Fruit fly (Drosophila melanogaster) whole organism, pupa: ENCODE data around the gene Eig71Eh.

ENCODE experiments used
- CG10348 ChIP-seq: fragments of 200-800 bp; sonication (Bioruptor generic); IDR thresholded peaks from 2 replicates; pipeline ENCODE4 v1.3.6; 2022; ENCODE audit warnings: missing biosample characterization, missing genetic modification characterization
- CG12605 ChIP-seq: fragments of 200-800 bp; sonication (Bioruptor generic); IDR thresholded peaks from 2 replicates; pipeline ENCODE4 v1.3.6; 2022; ENCODE audit warnings: missing biosample characterization, missing genetic modification characterization
- CG13204 ChIP-seq: fragments of 200-800 bp; sonication (Bioruptor generic); optimal IDR thresholded peaks from 2 replicates; lab custom pipeline; 2018; ENCODE audit warnings: missing biosample characterization, mild to moderate bottlenecking, missing genetic modification characterization, moderate library complexity
- CG14655 ChIP-seq: fragments of 200-800 bp; sonication (Bioruptor generic); optimal IDR thresholded peaks from 3 replicates; lab custom pipeline; 2017; ENCODE audit warnings: mild to moderate bottlenecking, missing biosample characterization, missing genetic modification reagents, missing genetic modification characterization
- CG15710 ChIP-seq: fragments of 200-800 bp; sonication (Bioruptor generic); optimal IDR thresholded peaks from 2 replicates; lab custom pipeline; 2018; ENCODE audit warnings: missing biosample characterization, mild to moderate bottlenecking, missing genetic modification characterization, moderate library complexity
- CG17806 ChIP-seq: fragments of 200-800 bp; sonication (Bioruptor generic); optimal IDR thresholded peaks from 2 replicates; lab custom pipeline; 2018; ENCODE audit warnings: missing biosample characterization, mild to moderate bottlenecking, missing genetic modification characterization, moderate library complexity
- CG32121 ChIP-seq: fragments of 200-800 bp; sonication (Bioruptor generic); IDR thresholded peaks from 2 replicates; pipeline ENCODE4 v1.3.6; 2022; ENCODE audit warnings: missing biosample characterization, missing genetic modification characterization
- CG34367 ChIP-seq: fragments of 200-800 bp; sonication (Bioruptor generic); optimal IDR thresholded peaks from 2 replicates; lab custom pipeline; 2018; ENCODE audit warnings: missing biosample characterization, mild to moderate bottlenecking, missing genetic modification characterization
- CG4496 ChIP-seq: fragments of 200-800 bp; sonication (Bioruptor generic); IDR thresholded peaks from 3 replicates; pipeline ENCODE4 v1.3.6; 2022; ENCODE audit warnings: missing biosample characterization, missing genetic modification characterization
- CG8159 ChIP-seq: fragments of 200-800 bp; sonication (Bioruptor generic); optimal IDR thresholded peaks from 3 replicates; lab custom pipeline; 2018; ENCODE audit warnings: missing biosample characterization, mild to moderate bottlenecking, missing genetic modification characterization, moderate library complexity
- CG8301 ChIP-seq: fragments of 200-800 bp; sonication (Bioruptor generic); optimal IDR thresholded peaks from 2 replicates; lab custom pipeline; 2018; ENCODE audit warnings: missing biosample characterization, mild to moderate bottlenecking, missing genetic modification characterization
- CG9948 ChIP-seq: fragments of 200-800 bp; sonication (Bioruptor generic); optimal IDR thresholded peaks from 2 replicates; lab custom pipeline; 2018; ENCODE audit warnings: missing biosample characterization, mild to moderate bottlenecking, missing genetic modification characterization, moderate library complexity
- D1 ChIP-seq: fragments of 200-800 bp; sonication (Bioruptor generic); optimal IDR thresholded peaks from 2 replicates; lab custom pipeline; 2018; ENCODE audit warnings: missing biosample characterization, mild to moderate bottlenecking, missing genetic modification characterization, moderate library complexity
- EcR ChIP-seq: fragments of 200-800 bp; sonication (Bioruptor generic); optimal IDR thresholded peaks from 3 replicates; lab custom pipeline; 2019; ENCODE audit warnings: missing biosample characterization, missing genetic modification characterization, mild to moderate bottlenecking, moderate library complexity, missing genetic modification reagents
- Ets98B ChIP-seq: fragments of 200-800 bp; sonication (Bioruptor generic); IDR thresholded peaks from 2 replicates; pipeline ENCODE4 v1.3.6; 2022; ENCODE audit warnings: missing biosample characterization, missing genetic modification characterization
- Pif1A ChIP-seq: fragments of 200-800 bp; sonication (Bioruptor generic); optimal IDR thresholded peaks from 3 replicates; lab custom pipeline; 2016; ENCODE audit warnings: missing biosample characterization, missing genetic modification characterization
- Pif1B ChIP-seq: fragments of 200-800 bp; sonication (Bioruptor generic); optimal IDR thresholded peaks from 3 replicates; lab custom pipeline; 2016; ENCODE audit warnings: missing biosample characterization, missing genetic modification characterization
- Snoo ChIP-seq: fragments of 200-800 bp; sonication (Bioruptor generic); optimal IDR thresholded peaks from 3 replicates; lab custom pipeline; 2017; ENCODE audit warnings: missing biosample characterization, mild to moderate bottlenecking, missing genetic modification characterization, inconsistent platforms
- fd96Ca ChIP-seq: fragments of 200-800 bp; sonication (Bioruptor generic); IDR thresholded peaks from 3 replicates; pipeline ENCODE4 v1.3.6; 2022; ENCODE audit warnings: missing biosample characterization, missing genetic modification characterization
- gl ChIP-seq: fragments of 200-800 bp; sonication (Bioruptor generic); optimal IDR thresholded peaks from 2 replicates; lab custom pipeline; 2018; ENCODE audit warnings: missing biosample characterization, mild to moderate bottlenecking, missing genetic modification characterization
- rn ChIP-seq: fragments of 200-800 bp; sonication (Bioruptor generic); IDR thresholded peaks from 2 replicates; pipeline ENCODE4 v1.3.6; 2022; ENCODE audit warnings: missing biosample characterization, missing genetic modification characterization

The Eig71Eh gene

dm6 chr3L:15624944-15625610, 34.2 kb downstream of the Eig71Eh start:
- TF ChIP-seq CG4496 (GFP tag; lab: Robert Waterston, UW) (peak; percentile 65; the same call in 2 of the 3 replicates), Snoo (tag; lab: Kevin White, UChicago) (no peak), CG8301 (tag; lab: Kevin White, UChicago) (no peak), CG14655 (no peak), D1 (tag; lab: Kevin White, UChicago) (no peak), CG9948 (tag; lab: Kevin White, UChicago) (no peak), Ets98B (GFP tag; lab: Robert Waterston, UW) (no peak)

- TF ChIP-seq CG4496 (GFP tag; lab: Robert Waterston, UW) (peak; percentile 11; the same call in 1 of the 3 replicates), fd96Ca (GFP tag; lab: Robert Waterston, UW) (no peak)
Measured at dm6 chr3L:15624097-15624496, 35.1 kb downstream of the Eig71Eh start.

dm6 chr3L:15619626-15620247, 39.5 kb downstream of the Eig71Eh start, which contains the start of gene Phs:
TSS of gene Phs (plus strand) at chr3L:15619901.
- TF ChIP-seq CG12605 (GFP tag; lab: Robert Waterston, UW) = no peak
- TF ChIP-seq CG17806 (tag; lab: Kevin White, UChicago) = peak; percentile 27
- TF ChIP-seq D1 (tag; lab: Kevin White, UChicago) = peak; percentile 9
- peak; percentile 82 for TF ChIP-seq CG4496 (GFP tag; lab: Robert Waterston, UW)
- TF ChIP-seq EcR (GFP tag; lab: Kevin White, UChicago) = peak; percentile 64
- peak; percentile 44 for TF ChIP-seq CG34367 (tag; lab: Kevin White, UChicago)
- TF ChIP-seq Pif1B (GFP tag; lab: Kevin White, UChicago) = peak; percentile 63
- no peak for TF ChIP-seq Pif1A (GFP tag; lab: Kevin White, UChicago)
- no peak for TF ChIP-seq CG9948 (tag; lab: Kevin White, UChicago)
- TF ChIP-seq CG14655 = no peak
- peak; percentile 81 for TF ChIP-seq fd96Ca (GFP tag; lab: Robert Waterston, UW)
- TF ChIP-seq CG10348 (GFP tag; lab: Robert Waterston, UW) = no peak
- TF ChIP-seq gl = peak; percentile 2
- TF ChIP-seq Ets98B (GFP tag; lab: Robert Waterston, UW) = peak; percentile 76
- TF ChIP-seq Snoo (tag; lab: Kevin White, UChicago) = peak; percentile 73
- TF ChIP-seq CG13204 (GFP tag; lab: Kevin White, UChicago) = peak; percentile 38
- no peak for TF ChIP-seq rn (GFP tag; lab: Robert Waterston, UW)
- TF ChIP-seq CG8301 (tag; lab: Kevin White, UChicago) = no peak
- peak; percentile 46 for TF ChIP-seq CG15710 (tag; lab: Kevin White, UChicago)
- peak; percentile 73 for TF ChIP-seq CG32121
- peak; percentile 52 for TF ChIP-seq CG8159

- TF ChIP-seq CG14655 (no peak), CG15710 (tag; lab: Kevin White, UChicago) (no peak), CG8159 (no peak)
- TF ChIP-seq, all 21 proteins: peak for 0
Measured at dm6 chr3L:15616900-15617299, 42.3 kb downstream of the Eig71Eh start.

dm6 chr3L:15616490-15616889, 42.8 kb downstream of the Eig71Eh start:
- TF ChIP-seq CG10348 (GFP tag; lab: Robert Waterston, UW) (no peak), CG8301 (tag; lab: Kevin White, UChicago) (no peak), rn (GFP tag; lab: Robert Waterston, UW) (no peak), CG13204 (GFP tag; lab: Kevin White, UChicago) (no peak)

- no peak for TF ChIP-seq CG12605 (GFP tag; lab: Robert Waterston, UW)
- TF ChIP-seq rn (GFP tag; lab: Robert Waterston, UW) = no peak
- no peak for TF ChIP-seq CG9948 (tag; lab: Kevin White, UChicago)
- TF ChIP-seq D1 (tag; lab: Kevin White, UChicago) = no peak
- TF ChIP-seq, all 21 proteins: peak for 0
Measured at dm6 chr3L:15612728-15613127, 46.5 kb downstream of the Eig71Eh start, which contains the start of gene CG13449. TSS of gene CG13449 (minus strand) at chr3L:15612828.

- no peak for TF ChIP-seq CG9948 (tag; lab: Kevin White, UChicago)
- TF ChIP-seq CG15710 (tag; lab: Kevin White, UChicago) = no peak
- TF ChIP-seq CG13204 (GFP tag; lab: Kevin White, UChicago) = no peak
- TF ChIP-seq, all 21 proteins: peak for 0
Measured at dm6 chr3L:15610109-15610508, 49.1 kb downstream of the Eig71Eh start, which contains the start of gene CG7650. TSS of gene CG7650 (minus strand) at chr3L:15610386.
